Fruit fly (Drosophila melanogaster) whole organism, embryonic: ENCODE measurements around the gene Bet1.

ENCODE experiments used
- Ada2b ChIP-seq: fragments of 200-800 bp; sonication (Bioruptor generic); IDR thresholded peaks from 2 replicates; pipeline ENCODE4 v1.3.6; 2022; ENCODE audit warnings: missing biosample characterization, missing genetic modification characterization
- Bdp1 ChIP-seq: fragments of 200-800 bp; sonication (Bioruptor generic); optimal IDR thresholded peaks from 3 replicates; lab custom pipeline; 2016; ENCODE audit warnings: missing biosample characterization, missing genetic modification characterization
- CG10147 ChIP-seq: fragments of 200-800 bp; sonication (Bioruptor generic); optimal IDR thresholded peaks from 2 replicates; lab custom pipeline; 2019; ENCODE audit warnings: missing biosample characterization, mild to moderate bottlenecking, missing genetic modification characterization, moderate library complexity
- CG10267 ChIP-seq: fragments of 200-800 bp; sonication (Bioruptor generic); optimal IDR thresholded peaks from 2 replicates; lab custom pipeline; 2018; ENCODE audit warnings: missing biosample characterization, mild to moderate bottlenecking, missing genetic modification characterization, moderate library complexity
- CG10462 ChIP-seq: fragments of 200-800 bp; sonication (Bioruptor generic); optimal IDR thresholded peaks from 2 replicates; lab custom pipeline; 2016; ENCODE audit warnings: missing biosample characterization, missing genetic modification characterization
- CG10543 ChIP-seq: fragments of 200-800 bp; sonication (Bioruptor generic); optimal IDR thresholded peaks from 3 replicates; lab custom pipeline; 2017; ENCODE audit warnings: missing biosample characterization, mild to moderate bottlenecking, missing genetic modification characterization, moderate library complexity
- CG10979 ChIP-seq: fragments of 200-800 bp; sonication (Bioruptor generic); optimal IDR thresholded peaks from 2 replicates; lab custom pipeline; 2018; ENCODE audit warnings: missing biosample characterization, mild to moderate bottlenecking, missing genetic modification characterization, moderate library complexity
- CG11398 ChIP-seq: fragments of 200-800 bp; sonication (Bioruptor generic); optimal IDR thresholded peaks from 2 replicates; lab custom pipeline; 2016; ENCODE audit warnings: missing biosample characterization, missing genetic modification characterization
- CG12104 ChIP-seq: fragments of 200-800 bp; sonication (Bioruptor generic); optimal IDR thresholded peaks from 3 replicates; lab custom pipeline; 2016; ENCODE audit warnings: missing biosample characterization, missing genetic modification characterization
- CG12236 ChIP-seq: fragments of 200-800 bp; sonication (Bioruptor generic); optimal IDR thresholded peaks from 2 replicates; lab custom pipeline; 2016; ENCODE audit warnings: missing biosample characterization, missing genetic modification characterization
- CG13624 ChIP-seq: fragments of 200-800 bp; sonication (Bioruptor generic); optimal IDR thresholded peaks from 2 replicates; lab custom pipeline; 2016; ENCODE audit warnings: missing biosample characterization, missing genetic modification characterization
- CG14965 ChIP-seq: fragments of 200-800 bp; sonication (Bioruptor generic); optimal IDR thresholded peaks from 2 replicates; lab custom pipeline; 2016; ENCODE audit warnings: missing biosample characterization, missing genetic modification characterization, borderline replicate concordance
- CG15479 ChIP-seq: fragments of 200-800 bp; sonication (Bioruptor generic); optimal IDR thresholded peaks from 3 replicates; lab custom pipeline; 2019; ENCODE audit warnings: missing biosample characterization, mild to moderate bottlenecking, missing genetic modification characterization, moderate library complexity
- CG16779 ChIP-seq: fragments of 200-800 bp; sonication (Bioruptor generic); IDR thresholded peaks from 2 replicates; pipeline ENCODE4 v1.3.6; 2022; ENCODE audit warnings: missing biosample characterization, missing genetic modification characterization
- CG17359 ChIP-seq: fragments of 200-800 bp; sonication (Bioruptor generic); optimal IDR thresholded peaks from 3 replicates; lab custom pipeline; 2018; ENCODE audit warnings: missing biosample characterization, mild to moderate bottlenecking, missing genetic modification characterization, moderate library complexity
- CG17385 ChIP-seq: fragments of 200-800 bp; sonication (Bioruptor generic); optimal IDR thresholded peaks from 3 replicates; lab custom pipeline; 2018; ENCODE audit warnings: missing biosample characterization, mild to moderate bottlenecking, missing genetic modification characterization
- CG18262 ChIP-seq: fragments of 200-800 bp; optimal IDR thresholded peaks from 3 replicates; lab custom pipeline; 2019; ENCODE audit warnings: missing biosample characterization, mild to moderate bottlenecking, missing genetic modification characterization, moderate library complexity
- CG2199 ChIP-seq: fragments of 200-800 bp; sonication (Bioruptor generic); IDR thresholded peaks from 3 replicates; pipeline ENCODE4 v1.3.6; 2022; ENCODE audit warnings: missing biosample characterization, missing genetic modification characterization
- CG3065 ChIP-seq: fragments of 200-800 bp; sonication (Bioruptor generic); optimal IDR thresholded peaks from 2 replicates; lab custom pipeline; 2016; ENCODE audit warnings: missing biosample characterization, missing genetic modification characterization
- CG32767 ChIP-seq: fragments of 200-800 bp; sonication (Bioruptor generic); IDR thresholded peaks from 2 replicates; pipeline ENCODE4 v1.3.6; 2022; ENCODE audit warnings: missing biosample characterization, missing genetic modification characterization
- CG3281 ChIP-seq: fragments of 200-800 bp; sonication (Bioruptor generic); optimal IDR thresholded peaks from 3 replicates; lab custom pipeline; 2017; ENCODE audit warnings: missing biosample characterization, mild to moderate bottlenecking, missing genetic modification characterization
- CG33213 ChIP-seq: fragments of 200-800 bp; sonication (Bioruptor generic); optimal IDR thresholded peaks from 3 replicates; lab custom pipeline; 2016; ENCODE audit warnings: missing biosample characterization, missing genetic modification characterization
- CG3407 ChIP-seq: fragments of 200-800 bp; sonication (Bioruptor generic); optimal IDR thresholded peaks from 2 replicates; lab custom pipeline; 2018; ENCODE audit warnings: missing biosample characterization, mild to moderate bottlenecking, missing genetic modification characterization
- CG3726 ChIP-seq: fragments of 200-800 bp; sonication (Bioruptor generic); IDR thresholded peaks from 3 replicates; pipeline ENCODE4, ENCODE4 v1.3.6; 2022; ENCODE audit warnings: missing biosample characterization, missing genetic modification characterization
- CG3847 ChIP-seq: fragments of 200-800 bp; sonication (Bioruptor generic); IDR thresholded peaks from 2 replicates; pipeline ENCODE4 v1.3.6; 2022; ENCODE audit warnings: missing biosample characterization, missing genetic modification characterization
- CG4328 ChIP-seq: fragments of 200-800 bp; sonication (Bioruptor generic); optimal IDR thresholded peaks from 3 replicates; lab custom pipeline; 2017; ENCODE audit warnings: missing biosample characterization, missing genetic modification reagents, missing genetic modification characterization
- CG7372 ChIP-seq: fragments of 200-800 bp; sonication (Bioruptor generic); IDR thresholded peaks from 2 replicates; pipeline ENCODE4 v1.3.6; 2022; ENCODE audit warnings: missing biosample characterization, missing genetic modification characterization
- CG7745 ChIP-seq: fragments of 200-800 bp; sonication (Bioruptor generic); optimal IDR thresholded peaks from 2 replicates; lab custom pipeline; 2018; ENCODE audit warnings: missing biosample characterization, mild to moderate bottlenecking, missing genetic modification characterization, moderate library complexity
- CG8359 ChIP-seq: fragments of 200-800 bp; sonication (Bioruptor generic); optimal IDR thresholded peaks from 2 replicates; lab custom pipeline; 2017; ENCODE audit warnings: missing biosample characterization, mild to moderate bottlenecking, missing genetic modification characterization, borderline replicate concordance
- CG8388 ChIP-seq: fragments of 200-800 bp; sonication (Bioruptor generic); optimal IDR thresholded peaks from 2 replicates; lab custom pipeline; 2019; ENCODE audit warnings: missing biosample characterization, mild to moderate bottlenecking, missing genetic modification characterization, moderate library complexity
- CG9817 ChIP-seq: fragments of 200-800 bp; sonication (Bioruptor generic); optimal IDR thresholded peaks from 2 replicates; lab custom pipeline; 2018; ENCODE audit warnings: missing biosample characterization, mild to moderate bottlenecking, missing genetic modification characterization, moderate library complexity
- Dfd ChIP-seq, 2 experiments: fragments of >200 bp; optimal IDR thresholded peaks; 2 replicates each; lab custom pipeline; 2017; ENCODE audit warnings: missing biosample characterization in 2 of 2, missing genetic modification characterization in 2 of 2
- Kr ChIP-seq: fragments of 200-800 bp; sonication (Bioruptor generic); optimal IDR thresholded peaks from 2 replicates; lab custom pipeline; 2017; ENCODE audit warnings: missing biosample characterization, mild to moderate bottlenecking, missing genetic modification characterization
- Rfx ChIP-seq: fragments of 200-800 bp; sonication (Bioruptor generic); IDR thresholded peaks from 2 replicates; pipeline ENCODE4 v1.3.6; 2022; ENCODE audit warnings: missing biosample characterization, missing genetic modification characterization
- Sry-β ChIP-seq: fragments of 200-800 bp; sonication (Bioruptor generic); optimal IDR thresholded peaks from 2 replicates; lab custom pipeline; 2018; ENCODE audit warnings: missing biosample characterization, mild to moderate bottlenecking, missing genetic modification characterization, moderate library complexity
- ac ChIP-seq: fragments of 200-800 bp; sonication (Bioruptor generic); optimal IDR thresholded peaks from 3 replicates; lab custom pipeline; 2017; ENCODE audit warnings: missing biosample characterization, mild to moderate bottlenecking, missing genetic modification characterization
- ash1 ChIP-seq: fragments of 200-800 bp; sonication (Bioruptor generic); optimal IDR thresholded peaks from 2 replicates; lab custom pipeline; 2018; ENCODE audit warnings: missing biosample characterization, mild to moderate bottlenecking, missing genetic modification characterization
- croc ChIP-seq: fragments of 200-800 bp; sonication (Bioruptor generic); conservative IDR thresholded peaks from 3 replicates; pipeline ENCODE4 v1.3.6; 2022; ENCODE audit warnings: missing biosample characterization, missing genetic modification characterization
- crol ChIP-seq: fragments of 200-800 bp; sonication (Bioruptor generic); IDR thresholded peaks from 2 replicates; pipeline ENCODE4 v1.3.6; 2022; ENCODE audit warnings: missing biosample characterization, missing genetic modification characterization
- disco-r ChIP-seq: fragments of 200-800 bp; sonication (Bioruptor generic); optimal IDR thresholded peaks from 2 replicates; lab custom pipeline; 2016; ENCODE audit warnings: missing biosample characterization, missing genetic modification characterization
- dm ChIP-seq: fragments of 200-800 bp; sonication (Bioruptor generic); optimal IDR thresholded peaks from 3 replicates; lab custom pipeline; 2016; ENCODE audit warnings: missing biosample characterization, missing genetic modification characterization
- dmrt99B ChIP-seq: fragments of 200-800 bp; sonication (Bioruptor generic); optimal IDR thresholded peaks from 2 replicates; lab custom pipeline; 2018; ENCODE audit warnings: missing biosample characterization, mild to moderate bottlenecking, missing genetic modification characterization, moderate library complexity
- gem ChIP-seq: fragments of 200-800 bp; sonication (Bioruptor generic); optimal IDR thresholded peaks from 2 replicates; lab custom pipeline; 2019; ENCODE audit warnings: missing biosample characterization, mild to moderate bottlenecking, missing genetic modification characterization, moderate library complexity
- gsb-n ChIP-seq: fragments of 200-800 bp; sonication (Bioruptor generic); optimal IDR thresholded peaks from 3 replicates; lab custom pipeline; 2018; ENCODE audit warnings: missing biosample characterization, mild to moderate bottlenecking, missing genetic modification characterization
- her ChIP-seq: fragments of 200-800 bp; sonication (Bioruptor generic); optimal IDR thresholded peaks from 2 replicates; lab custom pipeline; 2016; ENCODE audit warnings: missing biosample characterization, missing genetic modification characterization
- klu ChIP-seq: fragments of 200-800 bp; sonication (Bioruptor generic); IDR thresholded peaks from 2 replicates; pipeline ENCODE4 v1.3.6; 2022; ENCODE audit warnings: missing biosample characterization, missing genetic modification characterization
- org-1 ChIP-seq: fragments of 200-800 bp; sonication (Bioruptor generic); optimal IDR thresholded peaks from 2 replicates; lab custom pipeline; 2017; ENCODE audit warnings: missing biosample characterization, missing genetic modification characterization
- seq ChIP-seq: fragments of 200-800 bp; sonication (Bioruptor generic); IDR thresholded peaks from 2 replicates; pipeline ENCODE4 v1.3.6; 2022; ENCODE audit warnings: missing biosample characterization, missing genetic modification characterization
- sisA ChIP-seq: fragments of 200-800 bp; sonication (Bioruptor generic); IDR thresholded peaks from 2 replicates; pipeline ENCODE4 v1.3.6; 2022; ENCODE audit warnings: missing biosample characterization, missing genetic modification characterization
- tll ChIP-seq, 2 experiments: fragments of 200-800 bp in 1 of 2; fragments of >200 bp in 1 of 2; sonication (Bioruptor generic) in 1 of 2; optimal IDR thresholded peaks; 2 replicates each; lab custom pipeline; 2017 to 2019; ENCODE audit warnings: missing biosample characterization in 2 of 2, missing genetic modification characterization in 2 of 2, mild to moderate bottlenecking in 1 of 2, moderate library complexity in 1 of 2

Bet1 gene

dm6 chr3L:19263480-19264140, 2.4 kb downstream of the Bet1 start, which contains the start of the genes CG42374 and Mettl5 (continued):
- TF ChIP-seq ash1 (GFP tag; lab: Kevin White, UChicago) (no peak), CG10462 (GFP tag; lab: Kevin White, UChicago) (no peak), CG32767 (GFP tag; lab: Robert Waterston, UW) (no peak), CG3065 (GFP tag; lab: Kevin White, UChicago) (no peak), klu (GFP tag; lab: Robert Waterston, UW) (no peak), croc (GFP tag; lab: Robert Waterston, UW) (no peak), CG8388 (peak; percentile 38), Dfd (GFP tag; optimal IDR thresholded peaks at IDR 0.05; lab: Kevin White, UChicago) (no peak), CG10979 (tag; lab: Kevin White, UChicago) (peak; percentile 32), seq (GFP tag; lab: Robert Waterston, UW) (peak; percentile 62; the same call in 1 of the 2 replicates), CG16779 (GFP tag; lab: Robert Waterston, UW) (no peak), Kr (GFP tag; lab: Kevin White, UChicago) (no peak), CG13624 (GFP tag; lab: Kevin White, UChicago) (no peak), CG7372 (peak; percentile 36; the same call in 1 of the 2 replicates), CG11398 (GFP tag; lab: Kevin White, UChicago) (no peak), dmrt99B (peak; percentile 47), org-1 (GFP tag; lab: Kevin White, UChicago) (no peak), CG10267 (tag; lab: Kevin White, UChicago) (no peak), gsb-n (no peak), Rfx (GFP tag; lab: Robert Waterston, UW) (peak; percentile 65), CG10147 (GFP tag; lab: Kevin White, UChicago) (peak; percentile 17), crol (GFP tag; lab: Robert Waterston, UW) (no peak), CG3847 (GFP tag; lab: Robert Waterston, UW) (no peak), CG12236 (no peak), CG17359 (peak; percentile 45), CG33213 (GFP tag; lab: Kevin White, UChicago) (no peak), CG9817 (tag; lab: Kevin White, UChicago) (no peak), CG15479 (no peak), CG4328 (GFP tag; lab: Kevin White, UChicago) (no peak), CG10543 (GFP tag; lab: Kevin White, UChicago) (no peak), tll (GFP tag; optimal IDR thresholded peaks at IDR 0.05; lab: Kevin White, UChicago) (no peak), CG7745 (tag; lab: Kevin White, UChicago) (no peak), dm (GFP tag; lab: Kevin White, UChicago) (no peak), CG14965 (GFP tag; lab: Kevin White, UChicago) (no peak), disco-r (GFP tag; lab: Kevin White, UChicago) (no peak), CG17385 (GFP tag; lab: Kevin White, UChicago) (peak; percentile 2), Ada2b (GFP tag; lab: Robert Waterston, UW) (peak; percentile 22; the same call in 1 of the 2 replicates), Bdp1 (GFP tag; lab: Kevin White, UChicago) (no peak), CG12104 (no peak), CG18262 (tag; lab: Kevin White, UChicago) (peak; percentile 31), sisA (no peak), CG2199 (no peak), her (no peak), Sry-β (GFP tag; lab: Kevin White, UChicago) (no peak), CG3407 (GFP tag; lab: Kevin White, UChicago) (peak; percentile 7), CG8359 (GFP tag; lab: Kevin White, UChicago) (no peak), gem (tag; lab: Kevin White, UChicago) (peak; percentile 54), CG3726 (peak; percentile 21; the same call in 1 of the 3 replicates), CG3281 (GFP tag; lab: Kevin White, UChicago) (peak; percentile 70), ac (GFP tag; lab: Kevin White, UChicago) (no peak)
